Fruit fly (Drosophila melanogaster) whole organism, embryonic: Measurements from ENCODE around the gene CG3198.

ENCODE experiments used
- Atf-2 ChIP-seq: fragments of 200-800 bp; sonication (Bioruptor generic); optimal IDR thresholded peaks from 2 replicates; lab custom pipeline; 2016; ENCODE audit warnings: missing biosample characterization, missing genetic modification characterization
- Atf6 ChIP-seq: fragments of 200-800 bp; sonication (Bioruptor generic); IDR thresholded peaks from 2 replicates; pipeline ENCODE4 v1.3.6; 2022; ENCODE audit warnings: missing biosample characterization, missing genetic modification characterization
- Bteb2 ChIP-seq: fragments of 200-800 bp; sonication (Bioruptor generic); optimal IDR thresholded peaks from 2 replicates; lab custom pipeline; 2016; ENCODE audit warnings: missing biosample characterization, missing genetic modification characterization
- CG10543 ChIP-seq: fragments of 200-800 bp; sonication (Bioruptor generic); optimal IDR thresholded peaks from 3 replicates; lab custom pipeline; 2017; ENCODE audit warnings: missing biosample characterization, mild to moderate bottlenecking, missing genetic modification characterization, moderate library complexity
- CG14965 ChIP-seq: fragments of 200-800 bp; sonication (Bioruptor generic); optimal IDR thresholded peaks from 2 replicates; lab custom pipeline; 2016; ENCODE audit warnings: missing biosample characterization, missing genetic modification characterization, borderline replicate concordance
- CG15073 ChIP-seq: fragments of 200-800 bp; sonication (Bioruptor generic); optimal IDR thresholded peaks from 2 replicates; lab custom pipeline; 2016; ENCODE audit warnings: missing biosample characterization, missing genetic modification characterization
- CG16813 ChIP-seq: fragments of 200-800 bp; sonication (Bioruptor generic); IDR thresholded peaks from 3 replicates; pipeline ENCODE4 v1.3.6; 2022; ENCODE audit warnings: missing biosample characterization, missing genetic modification characterization; ENCODE audit not compliant: partially characterized antibody
- CG18599 ChIP-seq: fragments of 200-800 bp; sonication (Bioruptor generic); optimal IDR thresholded peaks from 3 replicates; lab custom pipeline; 2017; ENCODE audit warnings: missing biosample characterization, missing genetic modification characterization, mild to moderate bottlenecking, moderate library complexity, missing genetic modification reagents
- CG2129 ChIP-seq: fragments of 200-800 bp; sonication (Bioruptor generic); IDR thresholded peaks from 2 replicates; pipeline ENCODE4 v1.3.6; 2022; ENCODE audit warnings: missing biosample characterization, missing genetic modification characterization; ENCODE audit not compliant: partially characterized antibody
- CG4617 ChIP-seq: fragments of 200-800 bp; sonication (Bioruptor generic); optimal IDR thresholded peaks from 3 replicates; lab custom pipeline; 2016; ENCODE audit warnings: missing biosample characterization, missing genetic modification characterization, borderline replicate concordance
- CG4820 ChIP-seq: fragments of 200-800 bp; sonication (Bioruptor generic); optimal IDR thresholded peaks from 3 replicates; lab custom pipeline; 2016; ENCODE audit warnings: missing biosample characterization, missing genetic modification characterization
- CG6175 ChIP-seq: fragments of 200-800 bp; sonication (Bioruptor generic); IDR thresholded peaks from 3 replicates; pipeline ENCODE4 v1.3.6; 2022; ENCODE audit warnings: missing biosample characterization, missing genetic modification characterization
- CG7556 ChIP-seq: fragments of 200-800 bp; sonication (Bioruptor generic); optimal IDR thresholded peaks from 2 replicates; lab custom pipeline; 2017; ENCODE audit warnings: missing biosample characterization, mild to moderate bottlenecking, missing genetic modification characterization
- CG8944 ChIP-seq: fragments of 200-800 bp; sonication (Bioruptor generic); optimal IDR thresholded peaks from 3 replicates; lab custom pipeline; 2016; ENCODE audit warnings: missing biosample characterization, missing genetic modification characterization
- CG9437 ChIP-seq: fragments of 200-800 bp; sonication (Bioruptor generic); optimal IDR thresholded peaks from 2 replicates; lab custom pipeline; 2018; ENCODE audit warnings: missing biosample characterization, mild to moderate bottlenecking, missing genetic modification characterization
- CG9727 ChIP-seq: fragments of 200-800 bp; sonication (Bioruptor generic); optimal IDR thresholded peaks from 3 replicates; lab custom pipeline; 2017; ENCODE audit warnings: missing biosample characterization, mild to moderate bottlenecking, missing genetic modification characterization
- CG9797 ChIP-seq: fragments of 200-800 bp; sonication (Bioruptor generic); optimal IDR thresholded peaks from 3 replicates; lab custom pipeline; 2018; ENCODE audit warnings: missing biosample characterization, mild to moderate bottlenecking, missing genetic modification characterization
- D19B ChIP-seq: fragments of 200-800 bp; sonication (Bioruptor generic); optimal IDR thresholded peaks from 2 replicates; lab custom pipeline; 2017; ENCODE audit warnings: missing biosample characterization, mild to moderate bottlenecking, missing genetic modification characterization
- Dek ChIP-seq: fragments of 200-800 bp; sonication (Bioruptor generic); optimal IDR thresholded peaks from 3 replicates; lab custom pipeline; 2019; ENCODE audit warnings: missing biosample characterization, mild to moderate bottlenecking, missing genetic modification characterization, moderate library complexity
- Dip2 ChIP-seq: fragments of 200-800 bp; sonication (Bioruptor generic); IDR thresholded peaks from 2 replicates; pipeline ENCODE4 v1.3.6; 2022; ENCODE audit warnings: missing biosample characterization, missing genetic modification characterization
- Doc3 ChIP-seq: fragments of 200-800 bp; sonication (Bioruptor generic); IDR thresholded peaks from 3 replicates; pipeline ENCODE4 v1.3.6; 2022; ENCODE audit warnings: missing biosample characterization, missing genetic modification characterization; ENCODE audit not compliant: partially characterized antibody
- Dref ChIP-seq: fragments of 200-800 bp; sonication (Bioruptor generic); IDR thresholded peaks from 2 replicates; pipeline ENCODE4 v1.3.6; 2022; ENCODE audit warnings: missing biosample characterization, missing genetic modification characterization
- E2f2 ChIP-seq: fragments of 200-800 bp; sonication (Bioruptor generic); IDR thresholded peaks from 2 replicates; pipeline ENCODE4 v1.3.6; 2022; ENCODE audit warnings: missing biosample characterization, missing genetic modification characterization
- Gsc ChIP-seq: fragments of 200-800 bp; sonication (Bioruptor generic); IDR thresholded peaks from 2 replicates; pipeline ENCODE4 v1.3.6; 2022; ENCODE audit warnings: missing biosample characterization, missing genetic modification characterization
- Hr51 ChIP-seq, 2 experiments: fragments of 200-800 bp; sonication (Bioruptor generic); optimal IDR thresholded peaks; 2 replicates in 1 of 2; 3 replicates in 1 of 2; lab custom pipeline; 2016 to 2018; ENCODE audit warnings: missing biosample characterization in 2 of 2, missing genetic modification characterization in 2 of 2, mild to moderate bottlenecking in 1 of 2, moderate library complexity in 1 of 2
- Max ChIP-seq: fragments of 200-800 bp; sonication (Bioruptor generic); optimal IDR thresholded peaks from 2 replicates; lab custom pipeline; 2016; ENCODE audit warnings: missing biosample characterization, mild to moderate bottlenecking, missing genetic modification characterization
- Meics ChIP-seq: fragments of 200-800 bp; sonication (Bioruptor generic); optimal IDR thresholded peaks from 2 replicates; lab custom pipeline; 2017; ENCODE audit warnings: missing biosample characterization, mild to moderate bottlenecking, missing genetic modification characterization
- Mes4 ChIP-seq: fragments of 200-800 bp; sonication (Bioruptor generic); optimal IDR thresholded peaks from 2 replicates; lab custom pipeline; 2016; ENCODE audit warnings: missing biosample characterization, missing genetic modification characterization
- Myb ChIP-seq: fragments of 200-800 bp; sonication (Bioruptor generic); optimal IDR thresholded peaks from 2 replicates; lab custom pipeline; 2016; ENCODE audit warnings: missing biosample characterization, missing genetic modification characterization
- Nf-YC ChIP-seq: fragments of 200-800 bp; optimal IDR thresholded peaks from 3 replicates; lab custom pipeline; 2019; ENCODE audit warnings: missing biosample characterization, mild to moderate bottlenecking, missing genetic modification characterization, moderate library complexity
- Pdp1 ChIP-seq, 2 experiments: fragments of 200-800 bp; sonication (Bioruptor generic); optimal IDR thresholded peaks; 3 replicates each; lab custom pipeline; 2016; ENCODE audit warnings: missing biosample characterization in 2 of 2, missing genetic modification characterization in 2 of 2, mild to moderate bottlenecking in 1 of 2, moderate library complexity in 1 of 2
- Ravus ChIP-seq: fragments of 200-800 bp; sonication (Bioruptor generic); IDR thresholded peaks from 2 replicates; pipeline ENCODE4 v1.3.6; 2022; ENCODE audit warnings: missing biosample characterization, missing genetic modification characterization
- Rx ChIP-seq: fragments of 200-800 bp; sonication (Bioruptor generic); IDR thresholded peaks from 2 replicates; pipeline ENCODE4 v1.3.6; 2022; ENCODE audit warnings: missing biosample characterization, missing genetic modification characterization
- Six4 ChIP-seq: fragments of 200-800 bp; sonication (Bioruptor generic); optimal IDR thresholded peaks from 2 replicates; lab custom pipeline; 2016; ENCODE audit warnings: missing biosample characterization, missing genetic modification characterization
- bbx ChIP-seq: fragments of 200-800 bp; sonication (Bioruptor generic); IDR thresholded peaks from 2 replicates; pipeline ENCODE4 v1.3.6; 2022; ENCODE audit warnings: missing biosample characterization, missing genetic modification characterization; ENCODE audit not compliant: partially characterized antibody
- br ChIP-seq: fragments of >200 bp; optimal IDR thresholded peaks from 2 replicates; lab custom pipeline; 2017
- croc ChIP-seq: fragments of 200-800 bp; sonication (Bioruptor generic); conservative IDR thresholded peaks from 3 replicates; pipeline ENCODE4 v1.3.6; 2022; ENCODE audit warnings: missing biosample characterization, missing genetic modification characterization
- crp ChIP-seq, 2 experiments: fragments of 200-800 bp; sonication (Bioruptor generic); optimal IDR thresholded peaks; 2 replicates in 1 of 2; 3 replicates in 1 of 2; lab custom pipeline; 2017; ENCODE audit warnings: missing biosample characterization in 2 of 2, missing genetic modification characterization in 2 of 2, mild to moderate bottlenecking in 1 of 2, moderate library complexity in 1 of 2
- hkb ChIP-seq, 2 experiments: fragments of 200-800 bp in 1 of 2; fragments of >200 bp in 1 of 2; sonication (Bioruptor generic) in 1 of 2; IDR thresholded peaks in 1 of 2; optimal IDR thresholded peaks in 1 of 2; 2 replicates each; pipeline versions ENCODE4 v1.3.6 to Lab custom; 2017 to 2022; ENCODE audit warnings: missing biosample characterization in 1 of 2, missing genetic modification characterization in 1 of 2
- knrl ChIP-seq: fragments of 200-800 bp; sonication (Bioruptor generic); IDR thresholded peaks from 3 replicates; pipeline ENCODE4 v1.3.6; 2022; ENCODE audit warnings: missing biosample characterization, missing genetic modification characterization; ENCODE audit not compliant: partially characterized antibody
- lmd ChIP-seq: fragments of 200-800 bp; sonication (Bioruptor generic); IDR thresholded peaks from 2 replicates; pipeline ENCODE4 v1.3.6; 2022; ENCODE audit warnings: missing biosample characterization, missing genetic modification characterization
- pan ChIP-seq, 4 experiments: fragments of >200 bp in 3 of 4; fragments of 200-800 bp in 1 of 4; sonication (Bioruptor generic) in 1 of 4; optimal IDR thresholded peaks in 3 of 4; IDR thresholded peaks in 1 of 4; 2 replicates each; pipeline versions ENCODE4 v1.3.6 to Lab custom; 2017 to 2022; ENCODE audit warnings: missing biosample characterization in 2 of 4, missing genetic modification characterization in 2 of 4, mixed read lengths in 1 of 4
- pnt ChIP-seq: fragments of 200-800 bp; sonication (Bioruptor generic); optimal IDR thresholded peaks from 3 replicates; lab custom pipeline; 2016; ENCODE audit warnings: missing biosample characterization, missing genetic modification characterization
- run ChIP-seq: fragments of 200-800 bp; sonication (Bioruptor generic); optimal IDR thresholded peaks from 3 replicates; lab custom pipeline; 2018; ENCODE audit warnings: missing biosample characterization, mild to moderate bottlenecking, missing genetic modification characterization
- sr ChIP-seq: fragments of 200-800 bp; sonication (Bioruptor generic); IDR thresholded peaks from 3 replicates; pipeline ENCODE4 v1.3.6; 2022; ENCODE audit warnings: missing biosample characterization, missing genetic modification characterization
- ssp ChIP-seq: fragments of 200-800 bp; sonication (Bioruptor generic); IDR thresholded peaks from 2 replicates; pipeline ENCODE4 v1.3.6; 2022; ENCODE audit warnings: missing biosample characterization, missing genetic modification characterization
- stwl ChIP-seq: fragments of 200-800 bp; sonication (Bioruptor generic); optimal IDR thresholded peaks from 3 replicates; lab custom pipeline; 2018; ENCODE audit warnings: missing biosample characterization, mild to moderate bottlenecking, missing genetic modification characterization, moderate library complexity
- trem ChIP-seq: fragments of 200-800 bp; optimal IDR thresholded peaks from 3 replicates; lab custom pipeline; 2019; ENCODE audit warnings: missing biosample characterization, mild to moderate bottlenecking, missing genetic modification characterization, moderate library complexity
- unc-4 ChIP-seq: fragments of 200-800 bp; sonication (Bioruptor generic); IDR thresholded peaks from 2 replicates; pipeline ENCODE4 v1.3.6; 2022; ENCODE audit warnings: missing biosample characterization, missing genetic modification characterization; ENCODE audit not compliant: partially characterized antibody

Gene CG3198

DNA sequence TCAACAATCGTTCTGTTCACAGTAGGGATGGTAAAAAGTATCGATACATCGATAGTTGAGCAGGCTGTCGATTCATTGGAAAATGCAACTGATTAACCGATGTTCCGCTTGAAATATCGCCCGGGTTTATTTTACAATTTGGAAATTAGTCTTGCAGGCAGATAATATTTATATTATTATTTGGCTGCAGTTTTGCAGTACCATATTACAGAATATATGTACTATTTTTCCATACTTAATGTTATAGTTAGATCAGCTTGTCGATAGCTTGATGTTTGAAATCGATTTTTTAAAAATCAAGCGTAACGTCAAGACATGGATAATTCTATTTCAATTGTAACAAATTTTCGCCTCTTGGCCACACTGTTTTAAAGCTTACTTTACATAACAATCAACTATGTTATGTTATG is 21.2 kb upstream of the CG3198 start, which contains the start of gene CG14442 (continued):
- TF ChIP-seq Mes4 (GFP tag; lab: Kevin White, UChicago) (no peak), CG6175 (GFP tag; lab: Robert Waterston, UW) (no peak), CG2129 (GFP tag; lab: Robert Waterston, UW) (peak; percentile 87), Atf-2 (GFP tag; lab: Kevin White, UChicago) (peak; percentile 12), Six4 (GFP tag; lab: Kevin White, UChicago) (no peak), croc (GFP tag; lab: Robert Waterston, UW) (no peak), Nf-YC (tag; lab: Kevin White, UChicago) (peak; percentile 27), CG9797 (GFP tag; lab: Kevin White, UChicago) (peak; percentile 40), sr (GFP tag; lab: Robert Waterston, UW) (no peak), run (tag; lab: Kevin White, UChicago) (no peak), Atf6 (GFP tag; lab: Robert Waterston, UW) (no peak), Bteb2 (GFP tag; lab: Kevin White, UChicago) (no peak), CG16813 (GFP tag; lab: Robert Waterston, UW) (peak; percentile 93), Myb (GFP tag; lab: Kevin White, UChicago) (peak; percentile 67), CG4617 (GFP tag; lab: Kevin White, UChicago) (peak; percentile 33), crp (GFP tag; optimal IDR thresholded peaks at IDR 0.05; lab: Kevin White, UChicago) (peak in 1 of 2 experiments; percentile 21), unc-4 (peak; percentile 93), CG15073 (GFP tag; lab: Kevin White, UChicago) (no peak), Max (GFP tag; lab: Kevin White, UChicago) (peak; percentile 18), D19B (GFP tag; lab: Kevin White, UChicago) (no peak), hkb (optimal IDR thresholded peaks at IDR 0.05; lab: Kevin White, UChicago) (no peak), hkb (GFP tag; IDR thresholded peaks at IDR 0.05; lab: Robert Waterston, UW) (no peak), br (lab: Kevin White, UChicago) (no peak), trem (peak; percentile 48), CG8944 (GFP tag; lab: Kevin White, UChicago) (no peak), Dek (tag; lab: Kevin White, UChicago) (no peak), CG14965 (GFP tag; lab: Kevin White, UChicago) (no peak), Dref (GFP tag; lab: Robert Waterston, UW) (peak; percentile 83), E2f2 (peak; percentile 70), CG18599 (GFP tag; lab: Kevin White, UChicago) (peak; percentile 31), CG7556 (GFP tag; lab: Kevin White, UChicago) (peak; percentile 12), knrl (GFP tag; lab: Robert Waterston, UW) (peak; percentile 93), pan (optimal IDR thresholded peaks at IDR 0.05; lab: Kevin White, UChicago) (no peak), pan (GFP tag; optimal IDR thresholded peaks at IDR 0.05 in 1 of 2, IDR thresholded peaks at IDR 0.05 in 1 of 2) (no peak), pnt (GFP tag; lab: Kevin White, UChicago) (no peak), Dip2 (no peak), Ravus (GFP tag; lab: Robert Waterston, UW) (no peak), Rx (GFP tag; lab: Robert Waterston, UW) (no peak), Meics (GFP tag; lab: Kevin White, UChicago) (peak; percentile 11), Pdp1 (GFP tag; optimal IDR thresholded peaks at IDR 0.05; lab: Kevin White, UChicago) (peak; percentile 33 to 89), CG10543 (GFP tag; lab: Kevin White, UChicago) (peak; percentile 1), stwl (tag; lab: Kevin White, UChicago) (peak; percentile 98), CG9437 (GFP tag; lab: Kevin White, UChicago) (peak; percentile 55), lmd (no peak), CG9727 (GFP tag; lab: Kevin White, UChicago) (peak; percentile 2), ssp (GFP tag; lab: Robert Waterston, UW) (peak; percentile 28; the same call in 1 of the 2 replicates), CG4820 (GFP tag; lab: Kevin White, UChicago) (no peak), Doc3 (peak; percentile 93), Hr51 (GFP tag; optimal IDR thresholded peaks at IDR 0.05; lab: Kevin White, UChicago) (peak; percentile 21 to 29), bbx (GFP tag; lab: Robert Waterston, UW) (peak; percentile 91), Gsc (GFP tag; lab: Robert Waterston, UW) (no peak)
